Worm (Caenorhabditis elegans) whole organism, early embryonic: ENCODE results near the gene F55A11.4.

ENCODE experiments used
- ama-1 ChIP-seq: fragments of 150-350 bp; optimal IDR thresholded peaks from 2 replicates; lab custom pipeline; 2014
- hmbx-1 ChIP-seq: sonication (generic microtip); optimal IDR thresholded peaks from 2 replicates; lab custom pipeline; 2016; ENCODE audit warnings: mild to moderate bottlenecking, missing genetic modification characterization, missing compliant biosample characterization
- sea-1 ChIP-seq: fragments of 200-800 bp; sonication (Bioruptor generic); conservative IDR thresholded peaks from 2 replicates; pipeline ENCODE4 v1.3.6; 2022; ENCODE audit warnings: missing genetic modification characterization, missing compliant biosample characterization

DNA sequence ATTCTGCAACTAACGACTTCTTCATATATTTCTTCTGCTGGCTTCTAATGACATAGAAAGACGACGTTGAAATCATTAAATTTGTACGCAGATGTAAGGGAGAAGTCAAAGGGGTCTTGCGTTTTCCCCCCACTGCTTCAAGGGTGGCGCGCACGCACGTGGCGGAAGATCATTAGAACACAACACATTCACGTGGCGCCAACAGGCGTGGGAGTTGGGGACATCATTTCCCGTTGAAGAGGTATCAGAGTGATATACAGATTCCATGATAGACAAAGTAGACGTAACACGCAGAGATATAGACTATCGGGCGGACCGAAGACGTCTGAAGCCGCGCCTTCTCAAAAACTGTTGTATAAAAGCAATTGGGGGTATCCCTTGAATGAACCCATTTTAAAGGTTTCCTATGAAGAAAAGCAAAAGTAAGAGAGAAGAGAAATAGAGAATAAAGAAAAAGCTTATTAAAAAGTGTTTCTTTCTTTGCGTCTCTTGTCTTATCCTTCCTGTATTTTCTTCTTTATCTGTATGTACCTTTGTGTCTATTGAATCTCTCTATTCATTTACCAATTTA, 29.1 kb downstream of the F55A11.4 start:
- no peak for TF ChIP-seq sea-1
- TF ChIP-seq ama-1 (lab: Kevin White, UChicago) = no peak
- TF ChIP-seq hmbx-1 (tag; lab: Kevin White, UChicago) = no peak
